Worm (Caenorhabditis elegans) whole organism, midembryonic: ENCODE data around the gene F35E12.10.

Experiments used
- flt-1 ChIP-seq: fragments of 200-800 bp; sonication (Bioruptor generic); IDR thresholded peaks from 2 replicates; pipeline ENCODE4 v1.3.6; 2022; ENCODE audit warnings: missing genetic modification characterization, missing compliant biosample characterization
- med-1 ChIP-seq: sonication (generic microtip); optimal IDR thresholded peaks from 2 replicates; lab custom pipeline; 2017; ENCODE audit warnings: missing genetic modification characterization, mild to moderate bottlenecking, missing compliant biosample characterization, antibody characterized with exemption, missing genetic modification reagents; ENCODE audit not compliant: insufficient read depth

DNA sequence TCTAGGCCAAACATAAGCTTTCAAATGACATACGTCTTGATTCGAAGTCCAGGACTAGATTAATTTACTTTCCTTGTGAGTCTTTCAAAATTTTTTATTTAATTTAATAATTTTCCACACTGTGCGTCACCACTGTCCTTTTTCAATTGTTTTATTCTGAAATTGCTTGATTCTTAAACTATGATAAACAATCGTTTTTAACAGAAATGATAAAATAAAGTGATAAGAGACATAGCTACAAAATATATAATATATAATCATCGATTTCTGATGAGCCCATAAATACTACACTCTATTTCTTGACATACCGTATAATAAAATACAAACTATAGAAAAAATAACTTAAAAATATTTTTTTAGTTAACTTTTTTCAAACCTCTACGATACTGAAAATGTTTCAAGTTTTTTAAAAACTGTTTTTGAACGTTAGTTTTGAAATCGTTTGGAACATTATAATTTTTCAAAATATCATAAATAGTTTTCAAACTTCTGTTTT, 20.4 kb upstream of the F35E12.10 start, which contains the start of gene nas-24:
- TF ChIP-seq med-1 (no peak), flt-1 (GFP tag; lab: Robert Waterston, UW) (no peak)
